Worm (Caenorhabditis elegans): ENCODE data around the gene F13A2.10.

DNA sequence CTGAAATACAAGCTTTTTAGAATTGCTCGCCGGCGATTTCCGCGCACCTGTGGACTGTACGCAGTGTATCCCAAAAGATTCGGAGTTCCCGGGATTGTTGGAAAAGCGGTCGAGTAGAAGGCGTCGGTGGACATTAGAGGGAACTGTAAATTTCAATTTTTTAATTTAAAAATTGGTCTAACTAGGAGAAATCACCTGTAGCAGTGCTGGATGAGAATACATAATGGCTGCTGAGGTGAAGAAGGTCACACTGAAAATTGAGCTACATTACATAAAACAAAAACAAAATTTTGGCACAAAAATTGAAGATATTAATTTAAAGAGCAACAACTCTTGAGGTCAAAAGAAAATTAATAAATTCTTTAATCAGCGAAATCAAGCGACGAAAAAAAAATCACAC is 11.4 kb downstream of the F13A2.10 start, which contains the start of gene neg-1:
- TF ChIP-seq ztf-11 (tag; optimal IDR thresholded peaks at IDR 0.05): no peak
- TF ChIP-seq ceh-28 (tag; optimal IDR thresholded peaks at IDR 0.05): no peak
- no peak for TF ChIP-seq mml-1 (tag; optimal IDR thresholded peaks at IDR 0.05)
- TF ChIP-seq ama-1 (optimal IDR thresholded peaks at IDR 0.05): no peak

Measured in whole organism, L3 larva.